Worm (Caenorhabditis elegans) whole organism, young adult: ENCODE measurements around the gene F18H3.4.
A peak's percentile ranks its signal among the peaks of the same experiment; 100 is the strongest.

Experiments used
- B0336.3 ChIP-seq: fragments of 200-800 bp; sonication (Bioruptor generic); IDR thresholded peaks from 2 replicates; pipeline ENCODE4 v1.3.6; 2022; ENCODE audit warnings: missing genetic modification characterization, missing compliant biosample characterization
- F37B4.10 ChIP-seq: fragments of 200-800 bp; sonication (Bioruptor generic); IDR thresholded peaks from 2 replicates; pipeline ENCODE4 v1.3.6; 2022; ENCODE audit warnings: missing genetic modification characterization, missing compliant biosample characterization
- F55B11.4 ChIP-seq: sonication (generic microtip); optimal IDR thresholded peaks from 2 replicates; lab custom pipeline; 2016; ENCODE audit warnings: missing compliant biosample characterization, missing genetic modification characterization, borderline replicate concordance; ENCODE audit not compliant: insufficient read depth
- K11D2.4 ChIP-seq: fragments of 200-800 bp; sonication (Bioruptor generic); IDR thresholded peaks from 2 replicates; pipeline ENCODE4 v1.3.6; 2022; ENCODE audit warnings: missing genetic modification reagents, missing genetic modification characterization, missing compliant biosample characterization
- Y53F4B.3 ChIP-seq: fragments of 200-800 bp; sonication (Bioruptor generic); IDR thresholded peaks from 2 replicates; pipeline ENCODE4 v1.3.6; 2022; ENCODE audit warnings: missing genetic modification reagents, missing genetic modification characterization, missing compliant biosample characterization
- Y56A3A.18 ChIP-seq: fragments of 200-800 bp; sonication (Bioruptor generic); IDR thresholded peaks from 2 replicates; pipeline ENCODE4 v1.3.6; 2022; ENCODE audit warnings: missing genetic modification reagents, missing genetic modification characterization, missing compliant biosample characterization
- ZK185.1 ChIP-seq: sonication (generic microtip); optimal IDR thresholded peaks from 2 replicates; lab custom pipeline; 2016; ENCODE audit warnings: mild to moderate bottlenecking, missing genetic modification characterization, missing compliant biosample characterization; ENCODE audit not compliant: poor library complexity, severe bottlenecking
- akir-1 ChIP-seq: fragments of 200-800 bp; sonication (Bioruptor generic); optimal IDR thresholded peaks from 2 replicates; lab custom pipeline; 2018; ENCODE audit warnings: mild to moderate bottlenecking, missing genetic modification characterization, moderate library complexity, missing compliant biosample characterization
- attf-3 ChIP-seq: fragments of 200-800 bp; sonication (Bioruptor generic); conservative IDR thresholded peaks from 2 replicates; pipeline ENCODE4 v1.3.6; 2022; ENCODE audit warnings: missing genetic modification reagents, missing genetic modification characterization, missing compliant biosample characterization
- bed-1 ChIP-seq: fragments of 200-800 bp; sonication (Bioruptor generic); IDR thresholded peaks from 2 replicates; pipeline ENCODE4 v1.3.6; 2022; ENCODE audit warnings: missing genetic modification reagents, missing genetic modification characterization, missing compliant biosample characterization
- bed-2 ChIP-seq: fragments of 200-800 bp; sonication (Bioruptor generic); IDR thresholded peaks from 2 replicates; pipeline ENCODE4 v1.3.6; 2022; ENCODE audit warnings: missing genetic modification reagents, missing genetic modification characterization, missing compliant biosample characterization
- cebp-1 ChIP-seq, 2 experiments: fragments of 200-800 bp in 1 of 2; sonication (Bioruptor generic) in 1 of 2; sonication (generic microtip) in 1 of 2; IDR thresholded peaks in 1 of 2; optimal IDR thresholded peaks in 1 of 2; 2 replicates each; pipeline versions ENCODE4 v1.3.6 to Lab custom; 2017 to 2022; ENCODE audit warnings: missing compliant biosample characterization in 2 of 2, missing genetic modification characterization in 2 of 2, mild to moderate bottlenecking in 1 of 2, missing genetic modification reagents in 1 of 2, moderate library complexity in 1 of 2
- cebp-2 ChIP-seq: fragments of 200-800 bp; sonication (Bioruptor generic); IDR thresholded peaks from 2 replicates; pipeline ENCODE4 v1.3.6; 2022; ENCODE audit warnings: missing genetic modification characterization, missing compliant biosample characterization
- ceh-27 ChIP-seq: fragments of 200-800 bp; sonication (Bioruptor generic); optimal IDR thresholded peaks from 2 replicates; lab custom pipeline; 2018; ENCODE audit warnings: mild to moderate bottlenecking, missing genetic modification characterization, moderate library complexity, missing compliant biosample characterization
- die-1 ChIP-seq: sonication (generic microtip); optimal IDR thresholded peaks from 2 replicates; lab custom pipeline; 2016; ENCODE audit warnings: missing genotype, mild to moderate bottlenecking, missing genetic modification characterization, missing compliant biosample characterization
- dpl-1 ChIP-seq: fragments of 150-350 bp; optimal IDR thresholded peaks from 2 replicates; lab custom pipeline; 2014; ENCODE audit warnings: missing biosample characterization, missing genetic modification reagents, missing genetic modification characterization
- egl-18 ChIP-seq: fragments of 200-800 bp; sonication (Bioruptor generic); IDR thresholded peaks from 2 replicates; pipeline ENCODE4 v1.3.6; 2022; ENCODE audit warnings: missing genetic modification reagents, missing genetic modification characterization, missing compliant biosample characterization
- egl-44 ChIP-seq: fragments of 200-800 bp; sonication (Bioruptor generic); IDR thresholded peaks from 2 replicates; pipeline ENCODE4 v1.3.6; 2022; ENCODE audit warnings: missing genetic modification reagents, missing genetic modification characterization, missing compliant biosample characterization
- gei-17 ChIP-seq: fragments of 200-800 bp; sonication (Bioruptor generic); optimal IDR thresholded peaks from 2 replicates; lab custom pipeline; 2018; ENCODE audit warnings: mild to moderate bottlenecking, missing genetic modification characterization, missing compliant biosample characterization
- hmg-20 ChIP-seq: fragments of 200-800 bp; sonication (Bioruptor generic); IDR thresholded peaks from 2 replicates; pipeline ENCODE4 v1.3.6; 2022; ENCODE audit warnings: missing genetic modification reagents, missing genetic modification characterization, missing compliant biosample characterization
- hsf-1 ChIP-seq: fragments of 200-800 bp; sonication (Bioruptor generic); IDR thresholded peaks from 2 replicates; pipeline ENCODE4 v1.3.6; 2022; ENCODE audit warnings: missing genetic modification reagents, missing genetic modification characterization, missing compliant biosample characterization
- let-526 ChIP-seq: fragments of 200-800 bp; sonication (Bioruptor generic); IDR thresholded peaks from 2 replicates; pipeline ENCODE4 v1.3.6; 2022; ENCODE audit warnings: missing genetic modification reagents, missing genetic modification characterization, missing compliant biosample characterization
- let-607 ChIP-seq, 2 experiments: fragments of 200-800 bp in 1 of 2; sonication (Bioruptor generic) in 1 of 2; sonication (generic microtip) in 1 of 2; optimal IDR thresholded peaks; 2 replicates each; lab custom pipeline; 2016 to 2018; ENCODE audit warnings: mild to moderate bottlenecking in 2 of 2, missing compliant biosample characterization in 2 of 2, missing genetic modification characterization in 2 of 2, moderate library complexity in 2 of 2, missing genotype in 1 of 2
- lir-1 ChIP-seq: fragments of 200-800 bp; sonication (Bioruptor generic); conservative IDR thresholded peaks from 2 replicates; pipeline ENCODE4 v1.3.6; 2022; ENCODE audit warnings: missing genetic modification reagents, missing genetic modification characterization, missing compliant biosample characterization
- madf-10 ChIP-seq: sonication (generic microtip); optimal IDR thresholded peaks from 2 replicates; lab custom pipeline; 2016; ENCODE audit warnings: mild to moderate bottlenecking, missing genetic modification characterization, missing compliant biosample characterization
- madf-6 ChIP-seq: fragments of 200-800 bp; sonication (Bioruptor generic); IDR thresholded peaks from 2 replicates; pipeline ENCODE4 v1.3.6; 2022; ENCODE audit warnings: missing genetic modification reagents, missing genetic modification characterization, missing compliant biosample characterization
- mcd-1 ChIP-seq: fragments of 200-800 bp; sonication (Bioruptor generic); IDR thresholded peaks from 2 replicates; pipeline ENCODE4 v1.3.6; 2022; ENCODE audit warnings: missing genetic modification reagents, missing genetic modification characterization, missing compliant biosample characterization
- mes-4 ChIP-seq: sonication (generic microtip); optimal IDR thresholded peaks from 2 replicates; lab custom pipeline; 2016; ENCODE audit warnings: missing genotype, missing genetic modification characterization, missing compliant biosample characterization
- nfya-1 ChIP-seq: sonication (generic microtip); optimal IDR thresholded peaks from 2 replicates; lab custom pipeline; 2017; ENCODE audit warnings: antibody characterized with exemption, missing compliant biosample characterization, missing genetic modification characterization, borderline replicate concordance; ENCODE audit not compliant: insufficient read depth
- nhr-27 ChIP-seq: fragments of 200-800 bp; sonication (Bioruptor generic); optimal IDR thresholded peaks from 2 replicates; lab custom pipeline; 2018; ENCODE audit warnings: mild to moderate bottlenecking, missing genetic modification characterization, moderate library complexity, missing compliant biosample characterization
- rcor-1 ChIP-seq: fragments of 200-800 bp; sonication (Bioruptor generic); IDR thresholded peaks from 2 replicates; pipeline ENCODE4 v1.3.6; 2022; ENCODE audit warnings: missing genetic modification reagents, missing genetic modification characterization, missing compliant biosample characterization
- rec-8 ChIP-seq, 2 experiments: sonication (generic microtip); optimal IDR thresholded peaks; 2 replicates each; lab custom pipeline; 2016; ENCODE audit warnings: mild to moderate bottlenecking in 2 of 2, missing genetic modification characterization in 2 of 2, missing genetic modification reagents in 2 of 2, missing genotype in 2 of 2, missing biosample characterization in 1 of 2, missing compliant biosample characterization in 1 of 2, moderate library complexity in 1 of 2
- rpc-1 ChIP-seq, 2 experiments: fragments of 150-350 bp in 1 of 2; sonication (generic microtip) in 1 of 2; optimal IDR thresholded peaks; 2 replicates each; lab custom pipeline; 2014 to 2018; ENCODE audit warnings: missing biosample characterization in 1 of 2, missing genetic modification characterization in 1 of 2, missing genetic modification reagents in 1 of 2, missing genotype in 1 of 2
- sdz-38 ChIP-seq: sonication (generic microtip); optimal IDR thresholded peaks from 2 replicates; lab custom pipeline; 2016; ENCODE audit warnings: missing genotype, missing genetic modification characterization, missing compliant biosample characterization
- snpc-3.4 ChIP-seq: sonication (generic microtip); optimal IDR thresholded peaks from 2 replicates; lab custom pipeline; 2017; ENCODE audit warnings: missing genetic modification characterization, mild to moderate bottlenecking, missing compliant biosample characterization, antibody characterized with exemption, moderate library complexity, missing genotype, missing genetic modification reagents
- snpc-4 ChIP-seq, 5 experiments: fragments of 150-350 bp in 1 of 5; sonication (generic microtip) in 4 of 5; optimal IDR thresholded peaks; 2 replicates each; lab custom pipeline; 2014 to 2018; ENCODE audit warnings: missing genetic modification characterization in 5 of 5, missing biosample characterization in 3 of 5, antibody characterized with exemption in 2 of 5, mild to moderate bottlenecking in 2 of 5, missing compliant biosample characterization in 2 of 5, missing genotype in 2 of 5, moderate library complexity in 2 of 5, missing genetic modification reagents in 1 of 5
- somi-1 ChIP-seq: fragments of 200-800 bp; sonication (Bioruptor generic); optimal IDR thresholded peaks from 2 replicates; lab custom pipeline; 2018; ENCODE audit warnings: mild to moderate bottlenecking, missing genetic modification characterization, missing compliant biosample characterization
- tbp1 ChIP-seq: fragments of 200-800 bp; sonication (Bioruptor generic); optimal IDR thresholded peaks from 2 replicates; lab custom pipeline; 2018; ENCODE audit warnings: mild to moderate bottlenecking, missing genetic modification characterization, missing compliant biosample characterization
- xnd-1 ChIP-seq: sonication (generic microtip); optimal IDR thresholded peaks from 2 replicates; lab custom pipeline; 2016; ENCODE audit warnings: missing genotype, missing genetic modification reagents, missing genetic modification characterization, missing compliant biosample characterization
- ztf-18 ChIP-seq: sonication (generic microtip); optimal IDR thresholded peaks from 2 replicates; lab custom pipeline; 2016; ENCODE audit warnings: missing genotype, mild to moderate bottlenecking, missing genetic modification characterization, missing compliant biosample characterization
- ztf-22 ChIP-seq: fragments of 200-800 bp; sonication (Bioruptor generic); optimal IDR thresholded peaks from 2 replicates; lab custom pipeline; 2018; ENCODE audit warnings: mild to moderate bottlenecking, missing genetic modification characterization, moderate library complexity, missing compliant biosample characterization
- ztf-26 ChIP-seq: sonication (generic microtip); optimal IDR thresholded peaks from 2 replicates; lab custom pipeline; 2017; ENCODE audit warnings: missing genetic modification characterization, missing compliant biosample characterization
- ztf-3 ChIP-seq: fragments of 200-800 bp; sonication (Bioruptor generic); optimal IDR thresholded peaks from 2 replicates; lab custom pipeline; 2018; ENCODE audit warnings: mild to moderate bottlenecking, missing genetic modification characterization, missing compliant biosample characterization
- ztf-6 ChIP-seq: fragments of 200-800 bp; sonication (Bioruptor generic); IDR thresholded peaks from 2 replicates; pipeline ENCODE4 v1.3.6; 2022; ENCODE audit warnings: missing genetic modification reagents, missing genetic modification characterization, missing compliant biosample characterization

The F18H3.4 gene

ce11 chrX:13527347-13528092 is 1.4 kb upstream of the F18H3.4 start, which contains the start of gene pab-2 (continued):
- TF ChIP-seq ZK185.1 (tag; lab: Kevin White, UChicago): peak; percentile 46
- no peak for TF ChIP-seq snpc-3.4 (tag; lab: Kevin White, UChicago)
- peak; percentile 56; the same call in 1 of the 2 replicates for TF ChIP-seq B0336.3
- TF ChIP-seq egl-18: no peak
- TF ChIP-seq let-526 (GFP tag; lab: Robert Waterston, UW): peak; percentile 54; the same call in 1 of the 2 replicates
- peak; percentile 82 for TF ChIP-seq ztf-26 (tag; lab: Kevin White, UChicago)
- TF ChIP-seq mes-4 (tag; lab: Kevin White, UChicago): no peak
- peak; percentile 28 for TF ChIP-seq somi-1 (GFP tag; lab: Kevin White, UChicago)
- TF ChIP-seq hsf-1 (GFP tag; lab: Robert Waterston, UW): no peak
- 0 out of 2 replicates have a peak, but pooled peaks have one; percentile 84 for TF ChIP-seq cebp-2
- peak; percentile 59; the same call in 1 of the 2 replicates for TF ChIP-seq cebp-1 (GFP tag; IDR thresholded peaks at IDR 0.05; lab: Robert Waterston, UW)
- TF ChIP-seq cebp-1 (tag; optimal IDR thresholded peaks at IDR 0.05; lab: Kevin White, UChicago): peak; percentile 73
- TF ChIP-seq die-1 (tag; lab: Kevin White, UChicago): peak; percentile 9
- TF ChIP-seq ceh-27 (GFP tag; lab: Kevin White, UChicago): peak; percentile 55
- no peak for TF ChIP-seq bed-2
- TF ChIP-seq let-607 (tag; optimal IDR thresholded peaks at IDR 0.05; lab: Kevin White, UChicago): peak; percentile 84 to 85
- TF ChIP-seq sdz-38 (tag; lab: Kevin White, UChicago): no peak
- TF ChIP-seq ztf-22: peak; percentile 43
- TF ChIP-seq Y53F4B.3 (GFP tag; lab: Robert Waterston, UW): no peak
- TF ChIP-seq attf-3 (GFP tag; lab: Robert Waterston, UW): no peak
- TF ChIP-seq K11D2.4: peak; percentile 63; the same call in 1 of the 2 replicates
- TF ChIP-seq mcd-1 (GFP tag; lab: Robert Waterston, UW): peak; percentile 65
- TF ChIP-seq akir-1 (GFP tag; lab: Kevin White, UChicago): peak; percentile 69
- no peak for TF ChIP-seq rec-8 (tag; optimal IDR thresholded peaks at IDR 0.05; lab: Kevin White, UChicago)
- no peak for TF ChIP-seq nfya-1 (tag; lab: Kevin White, UChicago)
- TF ChIP-seq dpl-1 (GFP tag; lab: Kevin White, UChicago): no peak
- TF ChIP-seq egl-44: peak; percentile 71; the same call in 1 of the 2 replicates
- 0 out of 2 replicates have a peak, but pooled peaks have one; percentile 27 for TF ChIP-seq rcor-1
- no peak for TF ChIP-seq ztf-6 (GFP tag; lab: Robert Waterston, UW)
- 0 out of 2 replicates have a peak, but pooled peaks have one; percentile 49 for TF ChIP-seq Y56A3A.18 (GFP tag; lab: Robert Waterston, UW)
- peak; percentile 30; the same call in 1 of the 2 replicates for TF ChIP-seq madf-6 (GFP tag; lab: Robert Waterston, UW)
- no peak for TF ChIP-seq nhr-27 (tag; lab: Kevin White, UChicago)
- peak; percentile 53 for TF ChIP-seq madf-10 (tag; lab: Kevin White, UChicago)
- TF ChIP-seq hmg-20: no peak
- no peak for TF ChIP-seq snpc-4 (GFP tag; optimal IDR thresholded peaks at IDR 0.05; lab: Kevin White, UChicago)
- peak in 3 of 4 experiments; percentile 22 to 50 (median 41) for TF ChIP-seq snpc-4 (tag; optimal IDR thresholded peaks at IDR 0.05; lab: Kevin White, UChicago)
- peak; percentile 40 for TF ChIP-seq gei-17 (GFP tag; lab: Kevin White, UChicago)
- 0 out of 2 replicates have a peak, but pooled peaks have one; percentile 43 for TF ChIP-seq F37B4.10 (GFP tag; lab: Robert Waterston, UW)
- TF ChIP-seq xnd-1: no peak
- no peak for TF ChIP-seq lir-1 (GFP tag; lab: Robert Waterston, UW)
- no peak for TF ChIP-seq F55B11.4 (tag; lab: Kevin White, UChicago)
- no peak for TF ChIP-seq rpc-1 (optimal IDR thresholded peaks at IDR 0.05; lab: Kevin White, UChicago)
- no peak for TF ChIP-seq rpc-1 (tag; optimal IDR thresholded peaks at IDR 0.05; lab: Kevin White, UChicago)
- peak; percentile 65 for TF ChIP-seq tbp1 (GFP tag; lab: Kevin White, UChicago)
- peak; percentile 17 for TF ChIP-seq ztf-18 (tag; lab: Kevin White, UChicago)
- no peak for TF ChIP-seq bed-1 (GFP tag; lab: Robert Waterston, UW)
- TF ChIP-seq ztf-3 (GFP tag; lab: Kevin White, UChicago): no peak
